Worm (Caenorhabditis elegans) whole organism, young adult: ENCODE results near the gene nhr-198.

Experiments used
- B0336.3 ChIP-seq: fragments of 200-800 bp; sonication (Bioruptor generic); IDR thresholded peaks from 2 replicates; pipeline ENCODE4 v1.3.6; 2022; ENCODE audit warnings: missing genetic modification characterization, missing compliant biosample characterization
- F10E7.11 ChIP-seq: sonication (generic microtip); optimal IDR thresholded peaks from 2 replicates; lab custom pipeline; 2017; ENCODE audit warnings: mild to moderate bottlenecking, missing genetic modification characterization, moderate library complexity, missing compliant biosample characterization
- F39B2.1 ChIP-seq: fragments of 200-800 bp; sonication (Bioruptor generic); IDR thresholded peaks from 2 replicates; pipeline ENCODE4 v1.3.6; 2022; ENCODE audit warnings: missing genetic modification reagents, missing genetic modification characterization, missing compliant biosample characterization
- F57A8.1 ChIP-seq: fragments of 200-800 bp; sonication (Bioruptor generic); optimal IDR thresholded peaks from 2 replicates; lab custom pipeline; 2018; ENCODE audit warnings: mild to moderate bottlenecking, missing genetic modification characterization, moderate library complexity, missing compliant biosample characterization
- K11D2.4 ChIP-seq: fragments of 200-800 bp; sonication (Bioruptor generic); IDR thresholded peaks from 2 replicates; pipeline ENCODE4 v1.3.6; 2022; ENCODE audit warnings: missing genetic modification reagents, missing genetic modification characterization, missing compliant biosample characterization
- K12H6.12 ChIP-seq: fragments of 200-800 bp; sonication (Bioruptor generic); optimal IDR thresholded peaks from 2 replicates; lab custom pipeline; 2018; ENCODE audit warnings: mild to moderate bottlenecking, missing genetic modification characterization, missing compliant biosample characterization
- Y56A3A.18 ChIP-seq: fragments of 200-800 bp; sonication (Bioruptor generic); IDR thresholded peaks from 2 replicates; pipeline ENCODE4 v1.3.6; 2022; ENCODE audit warnings: missing genetic modification reagents, missing genetic modification characterization, missing compliant biosample characterization
- ZK185.1 ChIP-seq: sonication (generic microtip); optimal IDR thresholded peaks from 2 replicates; lab custom pipeline; 2016; ENCODE audit warnings: mild to moderate bottlenecking, missing genetic modification characterization, missing compliant biosample characterization; ENCODE audit not compliant: poor library complexity, severe bottlenecking
- akir-1 ChIP-seq: fragments of 200-800 bp; sonication (Bioruptor generic); optimal IDR thresholded peaks from 2 replicates; lab custom pipeline; 2018; ENCODE audit warnings: mild to moderate bottlenecking, missing genetic modification characterization, moderate library complexity, missing compliant biosample characterization
- bed-1 ChIP-seq: fragments of 200-800 bp; sonication (Bioruptor generic); IDR thresholded peaks from 2 replicates; pipeline ENCODE4 v1.3.6; 2022; ENCODE audit warnings: missing genetic modification reagents, missing genetic modification characterization, missing compliant biosample characterization
- bed-2 ChIP-seq: fragments of 200-800 bp; sonication (Bioruptor generic); IDR thresholded peaks from 2 replicates; pipeline ENCODE4 v1.3.6; 2022; ENCODE audit warnings: missing genetic modification reagents, missing genetic modification characterization, missing compliant biosample characterization
- ceh-100 ChIP-seq: fragments of 200-800 bp; sonication (Bioruptor generic); IDR thresholded peaks from 2 replicates; pipeline ENCODE4 v1.3.6; 2022; ENCODE audit warnings: missing genetic modification reagents, missing genetic modification characterization, missing compliant biosample characterization
- ceh-58 ChIP-seq: fragments of 200-800 bp; sonication (Bioruptor generic); IDR thresholded peaks from 2 replicates; pipeline ENCODE4 v1.3.6; 2022; ENCODE audit warnings: missing genetic modification characterization, missing compliant biosample characterization
- ceh-79 ChIP-seq: sonication (generic microtip); optimal IDR thresholded peaks from 2 replicates; lab custom pipeline; 2017; ENCODE audit warnings: mild to moderate bottlenecking, missing genetic modification characterization, missing compliant biosample characterization
- chd-7 ChIP-seq: sonication (generic microtip); optimal IDR thresholded peaks from 2 replicates; lab custom pipeline; 2016; ENCODE audit warnings: mild to moderate bottlenecking, missing genetic modification characterization, moderate library complexity, missing compliant biosample characterization
- dpl-1 ChIP-seq: fragments of 150-350 bp; optimal IDR thresholded peaks from 2 replicates; lab custom pipeline; 2014; ENCODE audit warnings: missing biosample characterization, missing genetic modification reagents, missing genetic modification characterization
- ekl-4 ChIP-seq: fragments of 200-800 bp; sonication (Bioruptor generic); IDR thresholded peaks from 2 replicates; pipeline ENCODE4 v1.3.6; 2022; ENCODE audit warnings: missing genetic modification reagents, missing genetic modification characterization, missing compliant biosample characterization
- hmg-1.2 ChIP-seq: fragments of 200-800 bp; sonication (Bioruptor generic); IDR thresholded peaks from 2 replicates; pipeline ENCODE4 v1.3.6; 2022; ENCODE audit warnings: missing genetic modification reagents, missing genetic modification characterization, missing compliant biosample characterization
- hrde-1 ChIP-seq: sonication (generic microtip); optimal IDR thresholded peaks from 2 replicates; lab custom pipeline; 2016; ENCODE audit warnings: missing genetic modification characterization, mild to moderate bottlenecking, missing compliant biosample characterization, moderate library complexity, missing genotype, missing genetic modification reagents, borderline replicate concordance
- hsf-1 ChIP-seq: fragments of 200-800 bp; sonication (Bioruptor generic); IDR thresholded peaks from 2 replicates; pipeline ENCODE4 v1.3.6; 2022; ENCODE audit warnings: missing genetic modification reagents, missing genetic modification characterization, missing compliant biosample characterization
- let-607 ChIP-seq, 2 experiments: fragments of 200-800 bp in 1 of 2; sonication (Bioruptor generic) in 1 of 2; sonication (generic microtip) in 1 of 2; optimal IDR thresholded peaks; 2 replicates each; lab custom pipeline; 2016 to 2018; ENCODE audit warnings: mild to moderate bottlenecking in 2 of 2, missing compliant biosample characterization in 2 of 2, missing genetic modification characterization in 2 of 2, moderate library complexity in 2 of 2, missing genotype in 1 of 2
- lir-1 ChIP-seq: fragments of 200-800 bp; sonication (Bioruptor generic); conservative IDR thresholded peaks from 2 replicates; pipeline ENCODE4 v1.3.6; 2022; ENCODE audit warnings: missing genetic modification reagents, missing genetic modification characterization, missing compliant biosample characterization
- lsy-27 ChIP-seq: sonication (generic microtip); optimal IDR thresholded peaks from 2 replicates; lab custom pipeline; 2017; ENCODE audit warnings: missing genetic modification characterization, mild to moderate bottlenecking, missing compliant biosample characterization, antibody characterized with exemption, missing genotype, borderline replicate concordance; ENCODE audit not compliant: insufficient read depth
- madf-10 ChIP-seq: sonication (generic microtip); optimal IDR thresholded peaks from 2 replicates; lab custom pipeline; 2016; ENCODE audit warnings: mild to moderate bottlenecking, missing genetic modification characterization, missing compliant biosample characterization
- mel-28 ChIP-seq: sonication (generic microtip); optimal IDR thresholded peaks from 2 replicates; lab custom pipeline; 2016; ENCODE audit warnings: borderline replicate concordance, mild to moderate bottlenecking, missing genetic modification characterization, missing compliant biosample characterization
- mxl-1 ChIP-seq: sonication (generic microtip); optimal IDR thresholded peaks from 2 replicates; lab custom pipeline; 2016; ENCODE audit warnings: missing genetic modification characterization, missing compliant biosample characterization
- nfya-2 ChIP-seq: fragments of 200-800 bp; sonication (Bioruptor generic); IDR thresholded peaks from 2 replicates; pipeline ENCODE4 v1.3.6; 2022; ENCODE audit warnings: missing genetic modification reagents, missing genetic modification characterization, missing compliant biosample characterization
- nfyb-1 ChIP-seq: fragments of 200-800 bp; sonication (Bioruptor generic); IDR thresholded peaks from 2 replicates; pipeline ENCODE4 v1.3.6; 2022; ENCODE audit warnings: missing genetic modification reagents, missing genetic modification characterization, missing compliant biosample characterization
- nhr-120 ChIP-seq: fragments of 200-800 bp; sonication (Bioruptor generic); IDR thresholded peaks from 2 replicates; pipeline ENCODE4 v1.3.6; 2022; ENCODE audit warnings: missing genetic modification characterization, missing compliant biosample characterization
- nhr-80 ChIP-seq: sonication (generic microtip); optimal IDR thresholded peaks from 2 replicates; lab custom pipeline; 2016; ENCODE audit warnings: missing genetic modification characterization, missing compliant biosample characterization
- rec-8 ChIP-seq, 2 experiments: sonication (generic microtip); optimal IDR thresholded peaks; 2 replicates each; lab custom pipeline; 2016; ENCODE audit warnings: mild to moderate bottlenecking in 2 of 2, missing genetic modification characterization in 2 of 2, missing genetic modification reagents in 2 of 2, missing genotype in 2 of 2, missing biosample characterization in 1 of 2, missing compliant biosample characterization in 1 of 2, moderate library complexity in 1 of 2
- snpc-4 ChIP-seq, 5 experiments: fragments of 150-350 bp in 1 of 5; sonication (generic microtip) in 4 of 5; optimal IDR thresholded peaks; 2 replicates each; lab custom pipeline; 2014 to 2018; ENCODE audit warnings: missing genetic modification characterization in 5 of 5, missing biosample characterization in 3 of 5, antibody characterized with exemption in 2 of 5, mild to moderate bottlenecking in 2 of 5, missing compliant biosample characterization in 2 of 5, missing genotype in 2 of 5, moderate library complexity in 2 of 5, missing genetic modification reagents in 1 of 5
- tbp1 ChIP-seq: fragments of 200-800 bp; sonication (Bioruptor generic); optimal IDR thresholded peaks from 2 replicates; lab custom pipeline; 2018; ENCODE audit warnings: mild to moderate bottlenecking, missing genetic modification characterization, missing compliant biosample characterization
- tbx-9 ChIP-seq: sonication (generic microtip); optimal IDR thresholded peaks from 2 replicates; lab custom pipeline; 2016; ENCODE audit warnings: borderline replicate concordance, missing genetic modification characterization, inconsistent platforms, missing compliant biosample characterization
- tlf-1 ChIP-seq: fragments of 200-800 bp; sonication (Bioruptor generic); optimal IDR thresholded peaks from 2 replicates; lab custom pipeline; 2018; ENCODE audit warnings: mild to moderate bottlenecking, missing genetic modification characterization, missing compliant biosample characterization
- xnd-1 ChIP-seq: sonication (generic microtip); optimal IDR thresholded peaks from 2 replicates; lab custom pipeline; 2016; ENCODE audit warnings: missing genotype, missing genetic modification reagents, missing genetic modification characterization, missing compliant biosample characterization
- zfh-2 ChIP-seq: fragments of 200-800 bp; sonication (Bioruptor generic); conservative IDR thresholded peaks from 2 replicates; pipeline ENCODE4 v1.3.6; 2022; ENCODE audit warnings: missing genetic modification reagents, missing genetic modification characterization, missing compliant biosample characterization
- ztf-18 ChIP-seq: sonication (generic microtip); optimal IDR thresholded peaks from 2 replicates; lab custom pipeline; 2016; ENCODE audit warnings: missing genotype, mild to moderate bottlenecking, missing genetic modification characterization, missing compliant biosample characterization
- ztf-6 ChIP-seq: fragments of 200-800 bp; sonication (Bioruptor generic); IDR thresholded peaks from 2 replicates; pipeline ENCODE4 v1.3.6; 2022; ENCODE audit warnings: missing genetic modification reagents, missing genetic modification characterization, missing compliant biosample characterization

The nhr-198 gene

ce11 chrV:15721431-15721830 lies 27.6 kb downstream of the nhr-198 start:
- TF ChIP-seq zfh-2 (GFP tag; lab: Robert Waterston, UW) (no peak), hmg-1.2 (GFP tag; lab: Robert Waterston, UW) (no peak), let-607 (tag; optimal IDR thresholded peaks at IDR 0.05; lab: Kevin White, UChicago) (no peak), ceh-58 (GFP tag; lab: Robert Waterston, UW) (no peak), lsy-27 (no peak), mxl-1 (tag; lab: Kevin White, UChicago) (no peak), snpc-4 (GFP tag; optimal IDR thresholded peaks at IDR 0.05; lab: Kevin White, UChicago) (no peak), snpc-4 (tag; optimal IDR thresholded peaks at IDR 0.05; lab: Kevin White, UChicago) (no peak), K11D2.4 (GFP tag; lab: Robert Waterston, UW) (no peak), dpl-1 (GFP tag; lab: Kevin White, UChicago) (no peak), chd-7 (tag; lab: Kevin White, UChicago) (no peak), F57A8.1 (GFP tag; lab: Kevin White, UChicago) (no peak), ceh-100 (no peak), B0336.3 (GFP tag; lab: Robert Waterston, UW) (no peak), tlf-1 (no peak), rec-8 (tag; optimal IDR thresholded peaks at IDR 0.05; lab: Kevin White, UChicago) (no peak), tbp1 (GFP tag; lab: Kevin White, UChicago) (no peak), ekl-4 (GFP tag; lab: Robert Waterston, UW) (no peak), ztf-18 (no peak), bed-2 (GFP tag; lab: Robert Waterston, UW) (no peak), F10E7.11 (tag; lab: Kevin White, UChicago) (no peak)

ce11 chrV:15721888-15722287 lies 28.1 kb downstream of the nhr-198 start, which contains the start of gene srh-140:
Gene srh-140, plus strand, starts transcription at chrV:15722188.
- TF ChIP-seq xnd-1 (tag; lab: Kevin White, UChicago) (no peak), tbx-9 (tag; lab: Kevin White, UChicago) (no peak), chd-7 (tag; lab: Kevin White, UChicago) (no peak), Y56A3A.18 (no peak), let-607 (tag; optimal IDR thresholded peaks at IDR 0.05; lab: Kevin White, UChicago) (no peak), nhr-120 (no peak), hsf-1 (no peak), ztf-6 (GFP tag; lab: Robert Waterston, UW) (no peak), F39B2.1 (GFP tag; lab: Robert Waterston, UW) (no peak), ceh-79 (tag; lab: Kevin White, UChicago) (no peak), bed-1 (no peak), F57A8.1 (GFP tag; lab: Kevin White, UChicago) (no peak)

DNA sequence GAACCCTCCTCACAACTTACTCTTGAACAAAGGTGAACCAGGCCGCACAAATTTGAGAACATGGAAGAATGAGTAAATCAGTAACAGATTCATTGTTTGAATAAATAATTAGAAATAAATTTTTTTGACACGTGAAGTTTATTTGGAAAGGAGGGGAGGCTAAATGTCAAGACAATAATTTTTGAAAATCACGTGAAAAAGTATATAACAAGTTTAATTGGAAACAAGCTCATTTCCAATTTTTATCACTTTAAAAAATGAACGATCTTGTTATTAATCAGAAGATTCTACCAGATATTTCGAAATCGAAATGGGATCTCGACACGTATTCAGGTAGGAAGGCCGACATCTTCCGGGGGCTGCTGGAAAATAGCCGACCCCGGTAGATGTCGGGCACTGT lies 32.8 kb downstream of the nhr-198 start, which contains the start of the genes irld-57 and sfxn-1.3:
irld-57 (minus strand) TSS at position 101 of the 400 bp plus-strand sequence.
sfxn-1.3 (plus strand) TSS at position 232 of the 400 bp plus-strand sequence.
- TF ChIP-seq mxl-1 (tag; lab: Kevin White, UChicago) (no peak), nfya-2 (no peak)

DNA sequence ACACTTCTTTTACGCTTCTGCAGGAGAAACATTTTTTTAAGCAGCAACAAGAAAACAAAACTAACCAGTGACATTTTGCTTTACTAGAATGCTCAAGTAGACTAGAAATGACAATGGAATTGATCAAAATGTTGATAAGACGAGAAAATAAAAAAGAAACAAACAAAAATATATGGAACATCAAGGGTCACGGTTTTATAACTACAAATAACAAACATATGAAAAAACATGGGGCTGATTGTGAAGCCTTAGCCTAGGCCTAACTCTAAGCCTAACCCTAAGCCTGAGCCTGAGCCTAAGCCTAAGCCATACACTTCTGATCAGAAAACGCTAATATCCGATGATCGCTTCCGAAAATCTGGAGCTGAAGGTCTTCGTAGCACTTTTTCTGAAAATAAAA lies 36.7 kb downstream of the nhr-198 start, which contains the start of gene Y6E2A.10:
Y6E2A.10 (minus strand) TSS at position 101 of the 400 bp plus-strand sequence.
- TF ChIP-seq madf-10 (tag; lab: Kevin White, UChicago), result no peak
- no peak for TF ChIP-seq mel-28 (tag; lab: Kevin White, UChicago)
- TF ChIP-seq nhr-80 (tag; lab: Kevin White, UChicago), result no peak
- TF ChIP-seq hrde-1 (tag; lab: Kevin White, UChicago), result no peak
- no peak for TF ChIP-seq lir-1 (GFP tag; lab: Robert Waterston, UW)
- TF ChIP-seq F10E7.11 (tag; lab: Kevin White, UChicago), result no peak
- no peak for TF ChIP-seq K12H6.12
- TF ChIP-seq akir-1 (GFP tag; lab: Kevin White, UChicago), result no peak
- no peak for TF ChIP-seq nfyb-1
- TF ChIP-seq xnd-1 (tag; lab: Kevin White, UChicago), result no peak
- no peak for TF ChIP-seq ZK185.1 (tag; lab: Kevin White, UChicago)
- no peak for TF ChIP-seq nhr-120
- no peak for TF ChIP-seq tbp1 (GFP tag; lab: Kevin White, UChicago)
- TF ChIP-seq, all 124 proteins: peak for 0
